Worm (Caenorhabditis elegans): ENCODE results near the gene Y46G5A.18.

Gene Y46G5A.18

ce11 chrII:12809725-12810124 lies 4.7 kb upstream of the Y46G5A.18 start:
- no peak for TF ChIP-seq dao-5 (tag; optimal IDR thresholded peaks at IDR 0.05)
- TF ChIP-seq him-1 (tag; optimal IDR thresholded peaks at IDR 0.05): no peak
- no peak for TF ChIP-seq W03F9.2 (tag; optimal IDR thresholded peaks at IDR 0.05)

ce11 chrII:12808746-12809145 lies 3.7 kb upstream of the Y46G5A.18 start:
- TF ChIP-seq W03F9.2 (tag; optimal IDR thresholded peaks at IDR 0.05) (no peak), him-1 (tag; optimal IDR thresholded peaks at IDR 0.05) (no peak), dao-5 (tag; optimal IDR thresholded peaks at IDR 0.05) (no peak)

ce11 chrII:12806602-12807182 lies 1.6 kb upstream of the Y46G5A.18 start, which contains the start of gene spds-1:
TSS of gene spds-1 (plus strand) at chrII:12806899.
- TF ChIP-seq W03F9.2 (tag; optimal IDR thresholded peaks at IDR 0.05): no peak
- TF ChIP-seq him-1 (tag; optimal IDR thresholded peaks at IDR 0.05): no peak
- no peak for TF ChIP-seq dao-5 (tag; optimal IDR thresholded peaks at IDR 0.05)

ce11 chrII:12805765-12806384 lies 814 bp upstream of the Y46G5A.18 start:
- TF ChIP-seq W03F9.2 (tag; optimal IDR thresholded peaks at IDR 0.05) (no peak), dao-5 (tag; optimal IDR thresholded peaks at IDR 0.05) (no peak), him-1 (tag; optimal IDR thresholded peaks at IDR 0.05) (peak; percentile 23)

- no peak for TF ChIP-seq dao-5 (tag; optimal IDR thresholded peaks at IDR 0.05)
- peak; percentile 3 for TF ChIP-seq W03F9.2 (tag; optimal IDR thresholded peaks at IDR 0.05)
Measured at ce11 chrII:12799927-12800522, 5.0 kb downstream of the Y46G5A.18 start.

- TF ChIP-seq him-1 (tag; optimal IDR thresholded peaks at IDR 0.05) (no peak), W03F9.2 (tag; optimal IDR thresholded peaks at IDR 0.05) (no peak), dao-5 (tag; optimal IDR thresholded peaks at IDR 0.05) (no peak)
Measured at ce11 chrII:12799364-12799763, 5.7 kb downstream of the Y46G5A.18 start.

ce11 chrII:12798814-12799213 lies 6.2 kb downstream of the Y46G5A.18 start:
- TF ChIP-seq W03F9.2 (tag; optimal IDR thresholded peaks at IDR 0.05) (no peak), dao-5 (tag; optimal IDR thresholded peaks at IDR 0.05) (no peak), him-1 (tag; optimal IDR thresholded peaks at IDR 0.05) (no peak)

- TF ChIP-seq W03F9.2 (tag; optimal IDR thresholded peaks at IDR 0.05) (no peak), dao-5 (tag; optimal IDR thresholded peaks at IDR 0.05) (no peak), him-1 (tag; optimal IDR thresholded peaks at IDR 0.05) (no peak)
Measured at ce11 chrII:12797211-12797794, 7.8 kb downstream of the Y46G5A.18 start.

ce11 chrII:12796040-12796502 lies 9.0 kb downstream of the Y46G5A.18 start, which contains the start of gene cpt-1:
TSS of gene cpt-1 (minus strand) at chrII:12796452.
- TF ChIP-seq dao-5 (tag; optimal IDR thresholded peaks at IDR 0.05): no peak
- no peak for TF ChIP-seq him-1 (tag; optimal IDR thresholded peaks at IDR 0.05)
- TF ChIP-seq W03F9.2 (tag; optimal IDR thresholded peaks at IDR 0.05): no peak

- TF ChIP-seq W03F9.2 (tag; optimal IDR thresholded peaks at IDR 0.05): no peak
- no peak for TF ChIP-seq him-1 (tag; optimal IDR thresholded peaks at IDR 0.05)
- TF ChIP-seq dao-5 (tag; optimal IDR thresholded peaks at IDR 0.05): no peak
Measured at ce11 chrII:12795188-12795587, 9.9 kb downstream of the Y46G5A.18 start.

ce11 chrII:12790392-12790791 lies 14.7 kb downstream of the Y46G5A.18 start:
- no peak for TF ChIP-seq dao-5 (tag; optimal IDR thresholded peaks at IDR 0.05)
- no peak for TF ChIP-seq him-1 (tag; optimal IDR thresholded peaks at IDR 0.05)
- TF ChIP-seq W03F9.2 (tag; optimal IDR thresholded peaks at IDR 0.05): no peak

ce11 chrII:12789497-12789896 lies 15.6 kb downstream of the Y46G5A.18 start:
- TF ChIP-seq him-1 (tag; optimal IDR thresholded peaks at IDR 0.05): no peak
- no peak for TF ChIP-seq W03F9.2 (tag; optimal IDR thresholded peaks at IDR 0.05)
- TF ChIP-seq dao-5 (tag; optimal IDR thresholded peaks at IDR 0.05): no peak

ce11 chrII:12787831-12788248 lies 17.2 kb downstream of the Y46G5A.18 start, which contains the start of gene alkb-7:
TSS of gene alkb-7 (minus strand) at chrII:12788153.
- TF ChIP-seq him-1 (tag; optimal IDR thresholded peaks at IDR 0.05) (no peak), W03F9.2 (tag; optimal IDR thresholded peaks at IDR 0.05) (no peak), dao-5 (tag; optimal IDR thresholded peaks at IDR 0.05) (no peak)

- TF ChIP-seq him-1 (tag; optimal IDR thresholded peaks at IDR 0.05): no peak
- TF ChIP-seq dao-5 (tag; optimal IDR thresholded peaks at IDR 0.05): no peak
- TF ChIP-seq W03F9.2 (tag; optimal IDR thresholded peaks at IDR 0.05): no peak
Measured at ce11 chrII:12785391-12785790, 19.7 kb downstream of the Y46G5A.18 start, which contains the start of gene Y46G5A.15. TSS of gene Y46G5A.15 (minus strand) at chrII:12785416.

Data from whole organism, L4/young adult.